Worm (Caenorhabditis elegans) whole organism, L2 larva: ENCODE results near the gene srw-16.
"Not testable (repeated sequence)": the region's sequence is repeated elsewhere in the genome, so short reads cannot be mapped to it uniquely, and the experiment has no call there.

ENCODE experiments used
- C34F6.9 ChIP-seq: fragments of 150-350 bp; optimal IDR thresholded peaks from 2 replicates; lab custom pipeline; 2014; ENCODE audit warnings: missing biosample characterization, missing genetic modification characterization
- F13H6.1 ChIP-seq: sonication (generic microtip); optimal IDR thresholded peaks from 2 replicates; lab custom pipeline; 2016; ENCODE audit warnings: missing genetic modification characterization, missing compliant biosample characterization
- R02D3.7 ChIP-seq: fragments of 150-350 bp; optimal IDR thresholded peaks from 2 replicates; lab custom pipeline; 2014; ENCODE audit warnings: missing biosample characterization, missing genetic modification characterization
- Y55F3AM.14 ChIP-seq: fragments of 200-800 bp; sonication (Bioruptor generic); optimal IDR thresholded peaks from 2 replicates; lab custom pipeline; 2018; ENCODE audit warnings: mild to moderate bottlenecking, missing genetic modification characterization, missing compliant biosample characterization
- ZK546.5 ChIP-seq: sonication (generic microtip); optimal IDR thresholded peaks from 2 replicates; lab custom pipeline; 2017; ENCODE audit warnings: missing biosample characterization, missing genetic modification characterization
- aly-2 ChIP-seq: fragments of 150-350 bp; optimal IDR thresholded peaks from 2 replicates; lab custom pipeline; 2014; ENCODE audit warnings: missing biosample characterization, missing genetic modification characterization
- ceh-82 ChIP-seq: fragments of 150-350 bp; optimal IDR thresholded peaks from 2 replicates; lab custom pipeline; 2014; ENCODE audit warnings: missing biosample characterization, missing genetic modification characterization
- dmd-4 ChIP-seq: sonication (generic microtip); optimal IDR thresholded peaks from 2 replicates; lab custom pipeline; 2017; ENCODE audit warnings: missing biosample characterization, missing genetic modification characterization
- egl-27 ChIP-seq: sonication (generic microtip); optimal IDR thresholded peaks from 3 replicates; lab custom pipeline; 2017; ENCODE audit warnings: missing biosample characterization, missing genetic modification reagents, missing genetic modification characterization
- elt-1 ChIP-seq: fragments of 150-350 bp; optimal IDR thresholded peaks from 2 replicates; lab custom pipeline; 2014; ENCODE audit warnings: missing biosample characterization, missing genetic modification characterization
- fos-1 ChIP-seq: fragments of 150-350 bp; optimal IDR thresholded peaks from 2 replicates; lab custom pipeline; 2014; ENCODE audit warnings: missing biosample characterization, missing genetic modification characterization
- gmeb-1 ChIP-seq: fragments of 150-350 bp; optimal IDR thresholded peaks from 2 replicates; lab custom pipeline; 2014; ENCODE audit warnings: missing biosample characterization, missing genetic modification characterization
- lin-11 ChIP-seq: fragments of 150-350 bp; sonication (generic microtip); optimal IDR thresholded peaks from 2 replicates; lab custom pipeline; 2014; ENCODE audit warnings: missing biosample characterization, missing genetic modification characterization, inconsistent platforms, mixed read lengths
- lsy-2 ChIP-seq, 2 experiments: fragments of 150-350 bp in 1 of 2; sonication (generic microtip) in 1 of 2; optimal IDR thresholded peaks; 2 replicates each; lab custom pipeline; 2014 to 2017; ENCODE audit warnings: missing biosample characterization in 2 of 2, missing genetic modification characterization in 2 of 2
- mab-5 ChIP-seq: fragments of 150-350 bp; optimal IDR thresholded peaks from 2 replicates; lab custom pipeline; 2014; ENCODE audit warnings: missing biosample characterization, missing genetic modification characterization
- mbf-1 ChIP-seq: sonication (generic microtip); optimal IDR thresholded peaks from 2 replicates; lab custom pipeline; 2017; ENCODE audit warnings: missing biosample characterization, missing genetic modification characterization
- nhr-10 ChIP-seq: sonication (generic microtip); optimal IDR thresholded peaks from 2 replicates; lab custom pipeline; 2017; ENCODE audit warnings: missing biosample characterization, missing genetic modification characterization
- nhr-11 ChIP-seq: fragments of 150-350 bp; optimal IDR thresholded peaks from 2 replicates; lab custom pipeline; 2014; ENCODE audit warnings: missing biosample characterization, missing genetic modification characterization
- nhr-129 ChIP-seq: fragments of 150-350 bp; optimal IDR thresholded peaks from 2 replicates; lab custom pipeline; 2014; ENCODE audit warnings: missing biosample characterization, missing genetic modification characterization
- nhr-21 ChIP-seq: fragments of 150-350 bp; optimal IDR thresholded peaks from 2 replicates; lab custom pipeline; 2014; ENCODE audit warnings: missing biosample characterization, missing genetic modification characterization
- nhr-23 ChIP-seq: fragments of 150-350 bp; optimal IDR thresholded peaks from 2 replicates; lab custom pipeline; 2014; ENCODE audit warnings: missing biosample characterization, missing genetic modification reagents, missing genetic modification characterization
- nhr-237 ChIP-seq: fragments of 150-350 bp; optimal IDR thresholded peaks from 2 replicates; lab custom pipeline; 2014; ENCODE audit warnings: missing biosample characterization, missing genetic modification characterization
- nhr-25 ChIP-seq: fragments of 150-350 bp; sonication (generic microtip); optimal IDR thresholded peaks from 3 replicates; lab custom pipeline; 2014; ENCODE audit warnings: missing biosample characterization, missing genetic modification characterization
- nhr-6 ChIP-seq: fragments of 150-350 bp; optimal IDR thresholded peaks from 2 replicates; lab custom pipeline; 2014; ENCODE audit warnings: missing biosample characterization, missing genetic modification characterization
- nhr-77 ChIP-seq: fragments of 150-350 bp; optimal IDR thresholded peaks from 2 replicates; lab custom pipeline; 2014; ENCODE audit warnings: missing biosample characterization, missing genetic modification characterization
- skn-1 ChIP-seq: sonication (generic microtip); optimal IDR thresholded peaks from 2 replicates; lab custom pipeline; 2017; ENCODE audit warnings: missing biosample characterization, missing genetic modification characterization
- sma-3 ChIP-seq: sonication (generic microtip); optimal IDR thresholded peaks from 2 replicates; lab custom pipeline; 2016; ENCODE audit warnings: missing genetic modification reagents, missing genetic modification characterization, missing compliant biosample characterization
- ztf-1 ChIP-seq: fragments of 200-800 bp; sonication (Bioruptor generic); conservative IDR thresholded peaks from 2 replicates; pipeline ENCODE4 v1.3.6; 2022; ENCODE audit warnings: missing genetic modification characterization, missing compliant biosample characterization
- ztf-4 ChIP-seq: fragments of 150-350 bp; optimal IDR thresholded peaks from 2 replicates; lab custom pipeline; 2014; ENCODE audit warnings: missing biosample characterization, missing genetic modification characterization

srw-16 gene

DNA sequence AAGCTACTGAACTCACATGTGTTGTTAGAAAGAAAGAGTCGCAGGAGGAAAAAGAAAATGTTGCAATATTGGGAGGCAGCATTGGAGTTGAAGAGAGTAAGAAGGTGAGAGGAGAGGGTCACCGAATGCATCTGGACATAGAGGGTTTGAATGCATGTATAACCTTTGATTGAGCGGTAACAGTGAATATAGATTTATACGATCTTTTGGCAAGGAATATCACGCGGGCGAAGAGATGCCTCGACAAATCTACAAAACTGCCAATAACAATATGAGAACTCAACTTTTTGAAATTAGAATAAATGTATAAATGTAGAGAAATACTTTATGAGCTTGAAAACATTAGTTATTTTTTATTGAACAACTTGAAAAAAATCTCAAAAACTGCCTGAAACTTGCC is 12.3 kb downstream of the srw-16 start, which contains the start of gene M01B2.10:
Gene M01B2.10, minus strand, starts transcription at position 101 of the 400 bp plus-strand sequence.
- TF ChIP-seq C34F6.9 (tag; lab: Kevin White, UChicago); sma-3; nhr-6 (tag; lab: Kevin White, UChicago): not testable (repeated sequence)

DNA sequence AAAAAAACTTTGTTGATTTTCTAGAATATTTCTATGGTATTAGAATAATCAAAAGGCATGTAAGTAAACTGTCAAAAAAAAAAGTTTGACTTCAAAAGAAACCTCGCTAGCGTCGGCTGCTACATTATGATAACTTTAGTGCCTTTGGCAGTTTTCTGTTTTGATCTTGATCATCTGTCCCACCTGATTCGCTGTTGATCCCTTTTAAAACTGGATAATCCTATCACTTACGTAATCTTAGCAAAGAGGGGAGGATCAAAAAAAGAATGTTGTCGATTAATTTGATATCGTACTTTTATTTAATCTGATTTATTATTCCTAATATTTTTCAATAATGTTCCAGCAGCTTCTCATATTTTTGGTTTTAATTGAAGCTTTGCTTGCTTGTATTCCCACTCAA is 14.8 kb downstream of the srw-16 start, which contains the start of gene M01B2.8:
Gene M01B2.8, plus strand, starts transcription at position 301 of the 400 bp plus-strand sequence.
- TF ChIP-seq nhr-21 (tag; lab: Kevin White, UChicago), result no peak
- TF ChIP-seq mab-5, result no peak
- TF ChIP-seq mbf-1, result no peak
- no peak for TF ChIP-seq ztf-1
- TF ChIP-seq nhr-237 (tag; lab: Kevin White, UChicago), result no peak
- no peak for TF ChIP-seq nhr-6 (tag; lab: Kevin White, UChicago)
- TF ChIP-seq F13H6.1 (tag; lab: Kevin White, UChicago), result no peak
- no peak for TF ChIP-seq ztf-4 (tag; lab: Kevin White, UChicago)
- TF ChIP-seq nhr-23 (tag; lab: Kevin White, UChicago), result no peak
- TF ChIP-seq ZK546.5 (tag; lab: Kevin White, UChicago), result no peak
- TF ChIP-seq R02D3.7, result no peak

DNA sequence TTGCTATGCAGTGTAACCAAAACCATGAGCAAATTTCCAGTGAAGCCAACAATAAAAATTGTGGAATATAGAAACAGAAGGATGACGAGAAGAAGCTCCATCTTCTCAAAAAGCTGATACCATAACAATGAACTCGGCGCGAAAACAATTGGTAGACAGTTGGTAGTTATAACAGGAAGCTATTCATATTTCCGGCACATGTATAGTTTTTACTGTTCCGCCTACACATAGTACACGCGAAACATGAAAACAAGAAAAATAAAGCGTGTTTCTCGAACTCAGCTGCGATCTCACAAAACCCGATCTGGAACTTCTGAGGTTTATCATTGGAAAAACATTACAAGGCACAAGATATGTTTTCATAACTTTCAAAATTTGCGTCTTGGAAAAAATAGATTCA is 15.6 kb downstream of the srw-16 start, which contains the start of gene srsx-37:
Gene srsx-37, minus strand, starts transcription at position 101 of the 400 bp plus-strand sequence.
- TF ChIP-seq mab-5 (no peak), F13H6.1 (tag; lab: Kevin White, UChicago) (no peak)

ce11 chrV:15256669-15257068 is 18.0 kb downstream of the srw-16 start, which contains the start of gene srsx-39:
TSS of gene srsx-39 (minus strand) at chrV:15256769.
- TF ChIP-seq nhr-237, skn-1, nhr-77 (tag; lab: Kevin White, UChicago): not testable (repeated sequence)

DNA sequence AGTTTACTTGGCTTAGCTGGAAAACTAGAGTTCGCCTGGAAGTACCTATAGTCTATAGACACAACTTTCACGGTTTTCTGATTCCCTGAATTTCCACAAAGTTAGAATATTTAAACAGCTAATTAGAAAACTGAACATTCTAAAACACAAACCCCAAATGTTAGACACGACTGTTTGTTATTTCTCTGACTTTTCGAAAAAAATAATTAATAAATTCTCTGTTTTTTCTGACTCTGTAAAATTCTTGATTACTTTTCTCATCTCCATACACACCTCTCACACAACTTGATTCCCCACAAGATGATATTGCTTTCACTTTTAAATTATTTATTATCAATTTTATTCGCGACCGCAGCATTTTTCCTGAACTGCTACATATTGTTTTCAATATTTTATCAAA is 21.1 kb downstream of the srw-16 start, which contains the start of gene srbc-75:
Gene srbc-75, plus strand, starts transcription at position 301 of the 400 bp plus-strand sequence.
- TF ChIP-seq ceh-82 (no peak), nhr-6 (tag; lab: Kevin White, UChicago) (no peak), lsy-2 (tag; optimal IDR thresholded peaks at IDR 0.05; lab: Kevin White, UChicago) (no peak), lin-11 (tag; lab: Kevin White, UChicago) (no peak), nhr-237 (tag; lab: Kevin White, UChicago) (no peak), fos-1 (no peak), nhr-129 (tag; lab: Kevin White, UChicago) (no peak), nhr-11 (no peak), egl-27 (tag; lab: Kevin White, UChicago) (no peak), skn-1 (tag; lab: Kevin White, UChicago) (no peak), mab-5 (no peak), dmd-4 (tag; lab: Kevin White, UChicago) (no peak), aly-2 (tag; lab: Kevin White, UChicago) (no peak), elt-1 (no peak), ztf-1 (no peak), Y55F3AM.14 (GFP tag; lab: Kevin White, UChicago) (no peak), gmeb-1 (tag; lab: Kevin White, UChicago) (no peak)

- TF ChIP-seq nhr-21 (tag; lab: Kevin White, UChicago), result no peak
- no peak for TF ChIP-seq skn-1 (tag; lab: Kevin White, UChicago)
- TF ChIP-seq sma-3, result no peak
- TF ChIP-seq ceh-82, result no peak
- TF ChIP-seq Y55F3AM.14 (GFP tag; lab: Kevin White, UChicago), result no peak
- TF ChIP-seq egl-27 (tag; lab: Kevin White, UChicago), result no peak
- TF ChIP-seq aly-2 (tag; lab: Kevin White, UChicago), result no peak
- no peak for TF ChIP-seq nhr-6 (tag; lab: Kevin White, UChicago)
- TF ChIP-seq C34F6.9 (tag; lab: Kevin White, UChicago), result no peak
- TF ChIP-seq nhr-25, result no peak
- TF ChIP-seq elt-1, result no peak
Measured at ce11 chrV:15252082-15252481, 22.6 kb downstream of the srw-16 start, which contains the start of gene srbc-76. TSS of gene srbc-76 (plus strand) at chrV:15252382.

DNA sequence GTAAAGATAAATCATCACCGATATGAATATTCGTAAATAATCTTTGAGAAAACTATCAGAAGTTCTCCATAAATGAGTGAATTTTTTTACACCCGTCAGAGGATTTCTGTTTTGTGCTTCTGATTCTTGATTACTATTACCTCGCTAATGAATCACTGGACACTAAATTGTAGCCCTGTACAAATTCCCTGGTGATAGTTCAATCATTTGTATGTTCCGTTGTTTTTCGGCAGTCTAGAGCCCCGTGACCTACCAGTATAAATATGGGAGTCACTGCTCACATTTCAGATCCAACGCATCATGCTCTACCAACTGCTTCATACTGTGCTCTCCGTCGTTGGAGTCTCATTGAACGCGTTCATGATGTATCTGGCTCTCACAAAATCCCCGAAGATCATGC is 24.4 kb downstream of the srw-16 start, which contains the start of gene srd-28:
Gene srd-28, plus strand, starts transcription at position 301 of the 400 bp plus-strand sequence.
- not testable (repeated sequence) for TF ChIP-seq F13H6.1 (tag; lab: Kevin White, UChicago); nhr-10; mbf-1
